Worm (Caenorhabditis elegans): ENCODE results near the gene rga-1.

ce11 chrII:11472542-11472941 is 7.8 kb downstream of the rga-1 start:
- TF ChIP-seq pqm-1 (tag; optimal IDR thresholded peaks at IDR 0.05) (no peak), ceh-2 (tag; optimal IDR thresholded peaks at IDR 0.05) (no peak), nfya-1 (tag; optimal IDR thresholded peaks at IDR 0.05) (no peak), ceh-30 (tag; optimal IDR thresholded peaks at IDR 0.05) (no peak), ama-1 (optimal IDR thresholded peaks at IDR 0.05) (no peak), Y22D7AL.16 (tag; optimal IDR thresholded peaks at IDR 0.05) (no peak), nhr-11 (tag; optimal IDR thresholded peaks at IDR 0.05) (no peak), C08G9.2 (tag; optimal IDR thresholded peaks at IDR 0.05) (no peak), dve-1 (tag; optimal IDR thresholded peaks at IDR 0.05) (no peak), npax-4 (tag; optimal IDR thresholded peaks at IDR 0.05) (no peak)
